Worm (Caenorhabditis elegans) whole organism, young adult: ENCODE results near the gene F35G2.1.
"Not testable (repeated sequence)": the region's sequence is repeated elsewhere in the genome, so short reads cannot be mapped to it uniquely, and the experiment has no call there.

ENCODE experiments used
- B0035.1 ChIP-seq: sonication (generic microtip); optimal IDR thresholded peaks from 2 replicates; lab custom pipeline; 2016; ENCODE audit warnings: missing genetic modification characterization, mild to moderate bottlenecking, missing compliant biosample characterization, missing genotype, missing genetic modification reagents
- ceh-27 ChIP-seq: fragments of 200-800 bp; sonication (Bioruptor generic); optimal IDR thresholded peaks from 2 replicates; lab custom pipeline; 2018; ENCODE audit warnings: mild to moderate bottlenecking, missing genetic modification characterization, moderate library complexity, missing compliant biosample characterization
- ceh-91 ChIP-seq: fragments of 200-800 bp; sonication (Bioruptor generic); IDR thresholded peaks from 2 replicates; pipeline ENCODE4 v1.3.6; 2022; ENCODE audit warnings: missing genetic modification reagents, missing genetic modification characterization, missing compliant biosample characterization
- dpff-1 ChIP-seq: sonication (generic microtip); optimal IDR thresholded peaks from 2 replicates; lab custom pipeline; 2017; ENCODE audit warnings: mild to moderate bottlenecking, missing genetic modification characterization, missing compliant biosample characterization
- nhr-90 ChIP-seq: sonication (generic microtip); optimal IDR thresholded peaks from 2 replicates; lab custom pipeline; 2016; ENCODE audit warnings: missing genotype, mild to moderate bottlenecking, missing genetic modification characterization, missing compliant biosample characterization
- pha-4 ChIP-seq: fragments of 150-350 bp; sonication (generic microtip); optimal IDR thresholded peaks from 2 replicates; lab custom pipeline; 2014; ENCODE audit warnings: missing biosample characterization, missing genetic modification reagents, missing genetic modification characterization

DNA sequence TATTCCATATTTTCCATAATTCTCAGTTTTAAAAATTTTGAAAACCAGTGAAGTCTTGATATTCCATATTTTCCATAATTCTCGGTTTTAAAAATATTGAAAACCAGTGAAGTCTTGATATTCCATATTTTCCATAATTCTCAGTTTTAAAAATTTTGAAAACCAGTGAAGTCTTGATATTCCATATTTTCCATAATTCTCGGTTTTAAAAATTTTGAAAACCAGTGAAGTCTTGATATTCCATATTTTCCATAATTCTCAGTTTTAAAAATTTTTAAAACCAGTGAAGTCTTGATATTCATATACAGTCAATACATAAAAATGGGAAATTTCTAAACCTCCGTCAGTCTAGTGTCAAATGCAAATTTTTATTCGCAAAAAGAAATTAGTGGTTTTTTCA, 32.7 kb upstream of the F35G2.1 start:
- TF ChIP-seq nhr-90 (tag; lab: Kevin White, UChicago); ceh-91 (GFP tag; lab: Robert Waterston, UW); ceh-27; pha-4 (tag; lab: Kevin White, UChicago); B0035.1 (tag; lab: Kevin White, UChicago); dpff-1 (tag; lab: Kevin White, UChicago): not testable (repeated sequence)
